Fruit fly (Drosophila melanogaster): ENCODE measurements around the gene D1.

Gene D1

DNA sequence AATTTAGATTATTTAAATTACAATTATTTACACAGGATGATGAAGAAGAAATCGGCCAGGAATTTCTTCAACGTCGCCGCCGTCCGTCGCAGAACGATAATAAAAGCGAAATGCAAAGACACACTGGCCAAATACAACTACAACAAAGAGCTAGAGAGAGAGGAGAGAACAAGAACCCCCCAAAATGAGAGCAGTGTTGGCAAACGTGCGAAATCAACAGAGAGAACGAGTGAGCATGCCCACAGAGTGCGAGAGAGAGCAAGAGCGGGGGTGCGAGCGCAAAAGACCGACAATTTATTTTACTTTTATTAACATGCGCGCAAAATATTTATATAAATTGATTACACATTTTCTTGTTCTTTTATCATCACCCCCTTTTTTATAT, 3.6 kb downstream of the D1 start (continued):
- TF ChIP-seq ey (GFP tag; optimal IDR thresholded peaks at IDR 0.05), result no peak
- TF ChIP-seq rgr (GFP tag; optimal IDR thresholded peaks at IDR 0.05), result peak; percentile 51
- TF ChIP-seq dsf (GFP tag; optimal IDR thresholded peaks at IDR 0.05; ENCODE audit: borderline replicate concordance), result no peak
- TF ChIP-seq CrebA (GFP tag; optimal IDR thresholded peaks at IDR 0.05; ENCODE audit: borderline replicate concordance), result no peak
- no peak for TF ChIP-seq CG9705 (GFP tag; optimal IDR thresholded peaks at IDR 0.05)

DNA sequence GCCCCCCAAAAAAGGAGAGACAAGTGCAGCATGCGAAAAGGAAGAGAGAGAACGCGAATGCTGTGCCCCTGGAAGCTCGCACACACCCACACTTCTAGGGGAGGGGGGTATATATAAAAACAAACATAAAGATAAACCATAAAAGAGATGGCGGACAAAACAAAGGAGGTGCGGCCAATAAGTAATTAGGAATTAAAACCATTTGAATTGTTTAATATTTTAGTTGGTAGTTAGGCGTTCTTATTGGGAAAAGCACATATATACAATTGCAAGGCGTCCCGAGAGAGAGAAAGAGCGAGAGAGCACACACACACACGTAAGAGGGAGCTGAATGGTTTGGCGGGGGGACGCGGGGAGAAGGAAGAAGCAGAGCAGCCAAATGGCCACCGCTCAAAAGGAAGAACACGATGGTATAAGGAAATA, 4.4 kb downstream of the D1 start:
- TF ChIP-seq fru (GFP tag; optimal IDR thresholded peaks at IDR 0.05) (peak; percentile 42), psq (GFP tag; optimal IDR thresholded peaks at IDR 0.05) (peak; percentile 97), N (GFP tag; optimal IDR thresholded peaks at IDR 0.05) (peak; percentile 55), sv (GFP tag; optimal IDR thresholded peaks at IDR 0.05) (no peak), Dif (GFP tag; optimal IDR thresholded peaks at IDR 0.05; ENCODE audit: partially characterized antibody) (peak; percentile 17), dl (GFP tag; optimal IDR thresholded peaks at IDR 0.05; ENCODE audit: insufficient read depth in 1 of 2, partially characterized antibody in 2 of 2) (peak in 1 of 2 experiments; percentile 25), br (GFP tag; optimal IDR thresholded peaks at IDR 0.05) (peak; percentile 10), ey (GFP tag; optimal IDR thresholded peaks at IDR 0.05) (no peak)

DNA sequence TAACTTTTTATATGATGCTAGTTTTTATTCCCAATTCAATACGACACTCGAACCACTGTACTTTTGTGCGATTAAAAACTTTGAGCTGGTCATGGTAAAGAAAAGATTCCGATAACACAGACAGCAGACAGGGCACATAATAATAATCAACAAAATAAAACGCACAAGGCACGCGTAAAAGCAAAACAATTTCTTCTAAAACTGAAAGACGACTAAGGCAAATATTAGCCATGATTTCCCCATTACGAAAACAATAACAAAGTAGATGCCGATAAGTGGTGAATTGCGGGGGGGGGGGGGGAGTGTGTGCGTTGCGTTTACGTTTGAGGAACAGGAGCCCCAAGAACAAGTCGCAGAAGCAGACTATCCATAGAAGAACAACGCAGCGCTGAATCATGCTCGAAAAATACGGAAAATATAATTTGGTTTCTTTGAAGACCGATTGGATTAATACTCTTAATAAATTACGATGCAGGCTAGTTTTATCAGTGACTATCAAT, 5.6 kb downstream of the D1 start:
- TF ChIP-seq dmrt93B (GFP tag; optimal IDR thresholded peaks at IDR 0.05), result no peak
- TF ChIP-seq Dfd (GFP tag; optimal IDR thresholded peaks at IDR 0.05), result peak; percentile 42
- TF ChIP-seq Myc (optimal IDR thresholded peaks at IDR 0.05), result no peak

DNA sequence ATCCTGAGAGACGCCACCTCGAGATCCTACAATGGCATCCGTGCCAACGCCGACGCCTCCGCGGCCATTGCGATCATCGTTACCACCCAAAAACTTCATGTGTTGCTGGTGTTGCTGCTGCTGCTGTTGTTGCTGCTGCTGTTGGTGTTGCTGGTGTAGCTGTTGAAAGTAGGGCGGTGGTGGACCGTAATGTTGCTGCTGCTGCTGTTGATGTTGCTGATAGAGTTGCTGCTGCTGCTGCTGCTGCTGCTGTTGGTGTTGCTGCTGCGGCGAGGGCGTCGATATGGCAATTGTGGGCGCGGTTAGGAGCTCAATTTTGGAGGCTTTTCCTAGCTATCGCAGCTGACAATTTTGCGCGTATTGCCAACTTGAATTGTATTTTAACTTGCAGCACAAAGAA, 6.7 kb downstream of the D1 start:
- TF ChIP-seq Dfd (GFP tag; optimal IDR thresholded peaks at IDR 0.05), result peak; percentile 97
- no peak for TF ChIP-seq brk (GFP tag; optimal IDR thresholded peaks at IDR 0.05)

DNA sequence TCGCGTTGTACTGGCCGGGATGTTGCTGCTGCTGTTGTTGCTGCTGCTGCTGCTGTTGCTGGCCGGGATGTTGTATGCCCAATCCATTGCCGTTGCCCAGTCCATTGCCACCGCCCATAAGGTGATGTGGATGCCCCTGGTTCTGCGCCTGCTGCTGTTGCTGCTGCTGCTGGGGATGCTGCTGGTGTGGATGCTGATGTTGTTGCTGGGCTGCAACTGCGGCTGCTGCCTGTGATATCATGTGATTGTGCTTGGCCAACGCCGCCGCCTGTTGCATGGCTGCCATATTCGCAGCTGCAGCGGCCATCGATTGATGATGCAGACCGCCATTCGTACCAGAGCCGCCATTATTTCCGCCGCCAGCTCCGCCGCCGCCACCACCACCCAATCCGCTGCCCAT, 8.1 kb downstream of the D1 start:
- peak; percentile 92 for TF ChIP-seq Dfd (GFP tag; optimal IDR thresholded peaks at IDR 0.05)
- TF ChIP-seq Mio (GFP tag; optimal IDR thresholded peaks at IDR 0.05), result no peak

DNA sequence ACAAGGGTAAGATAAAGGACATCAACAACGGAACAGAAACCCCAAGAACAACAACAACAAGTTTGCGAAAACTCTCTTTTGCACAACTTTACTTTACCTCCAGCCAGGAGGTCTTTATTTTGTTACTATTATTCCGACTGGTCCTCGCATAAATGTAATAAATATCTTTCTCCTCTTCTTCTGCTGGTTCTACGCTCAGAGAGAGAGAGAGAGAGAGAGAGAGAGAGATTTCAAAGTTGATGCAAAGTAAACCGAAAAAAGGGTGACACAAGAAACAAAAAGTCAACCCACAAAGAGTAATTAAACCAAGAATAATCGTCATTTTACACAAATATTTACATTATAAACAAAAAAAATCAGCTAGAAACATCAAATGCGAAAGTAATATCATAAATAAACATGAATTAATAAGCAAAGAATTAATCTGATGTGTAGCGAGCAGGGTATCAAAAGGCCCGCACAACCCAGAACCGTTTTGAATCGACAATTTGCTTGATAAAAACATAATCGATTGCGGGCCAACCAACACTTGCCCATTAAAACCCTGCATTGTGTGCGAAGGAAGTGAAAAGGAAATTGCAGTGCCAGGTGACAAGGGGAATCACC, 10.4 kb downstream of the D1 start:
- TF ChIP-seq h (GFP tag; optimal IDR thresholded peaks at IDR 0.05) (peak; percentile 45), Rel (GFP tag; optimal IDR thresholded peaks at IDR 0.05) (no peak), Rel (tag; optimal IDR thresholded peaks at IDR 0.05) (peak; percentile 50), woc (GFP tag; optimal IDR thresholded peaks at IDR 0.05) (peak; percentile 51), dmrt93B (GFP tag; optimal IDR thresholded peaks at IDR 0.05) (no peak), foxo (GFP tag; optimal IDR thresholded peaks at IDR 0.05) (peak in 1 of 2 experiments; percentile 33), fru (GFP tag; optimal IDR thresholded peaks at IDR 0.05) (peak; percentile 43), psq (GFP tag; optimal IDR thresholded peaks at IDR 0.05) (peak; percentile 10), rgr (GFP tag; optimal IDR thresholded peaks at IDR 0.05) (peak; percentile 48), Myc (optimal IDR thresholded peaks at IDR 0.05) (no peak), Sp1 (GFP tag; optimal IDR thresholded peaks at IDR 0.05) (peak; percentile 9), OdsH (GFP tag; optimal IDR thresholded peaks at IDR 0.05) (peak; percentile 18), Vsx2 (GFP tag; optimal IDR thresholded peaks at IDR 0.05; ENCODE audit: partially characterized antibody) (no peak), sage (GFP tag; optimal IDR thresholded peaks at IDR 0.05) (peak; percentile 24), Hr78 (GFP tag; optimal IDR thresholded peaks at IDR 0.05) (no peak), Hnf4 (GFP tag; optimal IDR thresholded peaks at IDR 0.05) (no peak), Dfd (GFP tag; optimal IDR thresholded peaks at IDR 0.05) (no peak), br (GFP tag; optimal IDR thresholded peaks at IDR 0.05) (peak; percentile 36)
